Worm (Caenorhabditis elegans): Measurements from ENCODE around the gene ZK622.1.

DNA sequence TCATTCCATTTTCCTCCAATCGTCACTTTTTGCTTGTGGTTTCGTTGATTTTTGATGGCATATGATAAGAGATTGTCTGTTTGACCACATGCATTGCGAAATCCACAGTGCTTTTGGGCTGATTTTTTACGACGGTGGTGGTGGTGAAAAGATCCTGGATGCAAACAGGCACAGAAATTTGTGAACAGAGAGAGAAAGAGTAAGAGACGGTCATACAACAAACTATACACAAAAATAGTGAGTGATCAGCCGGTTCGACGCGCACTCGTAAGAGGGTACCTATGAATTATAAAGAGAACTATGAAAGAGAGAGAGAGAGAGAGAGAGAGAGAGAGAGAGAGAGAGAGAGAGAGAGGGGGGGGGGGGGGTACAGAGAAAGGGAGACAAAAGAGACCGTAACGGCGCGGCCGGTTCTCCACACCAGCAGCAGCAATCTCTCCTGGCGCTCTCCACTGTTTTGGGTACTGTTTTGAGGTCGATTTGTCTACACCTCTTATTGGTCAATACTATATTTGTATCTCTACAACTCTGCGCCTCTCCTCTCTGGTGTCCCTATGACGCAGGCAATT, 28.2 kb downstream of the ZK622.1 start:
- TF ChIP-seq lin-11 (tag; optimal IDR thresholded peaks at IDR 0.05) (no peak), skn-1 (tag; optimal IDR thresholded peaks at IDR 0.05) (no peak), egl-27 (tag; optimal IDR thresholded peaks at IDR 0.05) (no peak), nhr-10 (tag; optimal IDR thresholded peaks at IDR 0.05) (no peak), blmp-1 (tag; optimal IDR thresholded peaks at IDR 0.05; ENCODE audit: insufficient read depth) (peak; percentile 81), ama-1 (optimal IDR thresholded peaks at IDR 0.05) (no peak), ZK546.5 (tag; optimal IDR thresholded peaks at IDR 0.05) (no peak), lin-13 (GFP tag; optimal IDR thresholded peaks at IDR 0.05) (no peak), snpc-4 (tag; optimal IDR thresholded peaks at IDR 0.05) (no peak), R02D3.7 (tag; optimal IDR thresholded peaks at IDR 0.05) (no peak), fos-1 (tag; optimal IDR thresholded peaks at IDR 0.05) (peak; percentile 44), unc-39 (tag; optimal IDR thresholded peaks at IDR 0.05) (no peak)
